Worm (Caenorhabditis elegans): ENCODE data around the gene ZK154.5.

ZK154.5 gene

DNA sequence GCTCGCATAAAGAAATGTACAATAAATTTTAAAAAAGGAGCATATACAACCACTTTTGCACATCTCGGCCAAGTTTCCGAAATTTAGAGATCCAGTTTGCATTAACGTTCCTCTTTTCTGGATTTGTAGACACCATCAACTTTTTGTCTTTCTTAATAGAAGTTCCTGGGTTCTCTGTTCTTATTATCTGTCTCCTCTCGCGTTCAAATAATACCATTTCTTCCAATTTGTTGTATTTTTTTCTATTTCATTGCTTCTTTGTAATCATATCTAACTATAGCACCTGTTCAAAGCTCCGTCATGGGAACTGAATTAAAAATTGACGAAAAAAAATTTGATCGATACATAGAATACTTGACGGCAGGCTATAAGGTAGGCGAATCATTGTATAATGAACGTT is 48.4 kb downstream of the ZK154.5 start, which contains the start of gene K09F5.1:
K09F5.1 (plus strand) TSS at position 301 of the 400 bp plus-strand sequence.
- no peak for TF ChIP-seq Y75B8A.6 (GFP tag; IDR thresholded peaks at IDR 0.05)
- no peak for TF ChIP-seq spr-3 (GFP tag; optimal IDR thresholded peaks at IDR 0.05)
- no peak for TF ChIP-seq lsy-2 (tag; optimal IDR thresholded peaks at IDR 0.05)
- no peak for TF ChIP-seq set-16 (GFP tag; IDR thresholded peaks at IDR 0.05)
- no peak for TF ChIP-seq dmd-9 (GFP tag; IDR thresholded peaks at IDR 0.05)
- no peak for TF ChIP-seq F37D6.2 (tag; optimal IDR thresholded peaks at IDR 0.05)

- TF ChIP-seq nhr-11 (tag; optimal IDR thresholded peaks at IDR 0.05) (no peak), dve-1 (tag; optimal IDR thresholded peaks at IDR 0.05; ENCODE audit: insufficient read depth) (no peak), daf-12 (tag; optimal IDR thresholded peaks at IDR 0.05) (no peak), duxl-1 (tag; optimal IDR thresholded peaks at IDR 0.05; ENCODE audit: poor library complexity) (no peak), unc-62 (GFP tag; optimal IDR thresholded peaks at IDR 0.05 in 1 of 2) (peak in 1 of 2 experiments; percentile 17), unc-62 (tag; optimal IDR thresholded peaks at IDR 0.05) (no peak)
Observed at ce11 chrX:7736171-7736570, 51.6 kb downstream of the ZK154.5 start, which contains the start of gene set-12. Gene set-12, minus strand, starts transcription at chrX:7736271.

ce11 chrX:7733571-7733970 is 54.2 kb downstream of the ZK154.5 start:
- TF ChIP-seq zfp-3 (GFP tag; conservative IDR thresholded peaks at IDR 0.05) (0 out of 2 replicates have a peak, but pooled peaks have one; percentile 51), skn-1 (tag; optimal IDR thresholded peaks at IDR 0.05) (no peak)

All from whole organism, L4 larva.